Worm (Caenorhabditis elegans) whole organism, midembryonic: Measurements from ENCODE around the gene scl-14.

Experiments used
- T22C8.4 ChIP-seq: fragments of 200-800 bp; sonication (Bioruptor generic); IDR thresholded peaks from 2 replicates; pipeline ENCODE4 v1.3.6; 2022; ENCODE audit warnings: missing genetic modification characterization, missing compliant biosample characterization
- cog-1 ChIP-seq: sonication (generic microtip); optimal IDR thresholded peaks from 2 replicates; lab custom pipeline; 2016; ENCODE audit warnings: missing genetic modification characterization, missing compliant biosample characterization
- flt-1 ChIP-seq: fragments of 200-800 bp; sonication (Bioruptor generic); IDR thresholded peaks from 2 replicates; pipeline ENCODE4 v1.3.6; 2022; ENCODE audit warnings: missing genetic modification characterization, missing compliant biosample characterization
- med-1 ChIP-seq: sonication (generic microtip); optimal IDR thresholded peaks from 2 replicates; lab custom pipeline; 2017; ENCODE audit warnings: missing genetic modification characterization, mild to moderate bottlenecking, missing compliant biosample characterization, antibody characterized with exemption, missing genetic modification reagents; ENCODE audit not compliant: insufficient read depth
- ref-1 ChIP-seq: fragments of 200-800 bp; sonication (Bioruptor generic); conservative IDR thresholded peaks from 2 replicates; pipeline ENCODE4 v1.3.6; 2022; ENCODE audit warnings: missing genetic modification reagents, missing genetic modification characterization, missing compliant biosample characterization
- tab-1 ChIP-seq: fragments of 200-800 bp; sonication (Bioruptor generic); IDR thresholded peaks from 2 replicates; pipeline ENCODE4 v1.3.6; 2022; ENCODE audit warnings: missing genetic modification characterization, missing compliant biosample characterization
- ztf-29 ChIP-seq: fragments of 200-800 bp; sonication (Bioruptor generic); IDR thresholded peaks from 2 replicates; pipeline ENCODE4 v1.3.6; 2022; ENCODE audit warnings: missing genetic modification reagents, missing genetic modification characterization, missing compliant biosample characterization

DNA sequence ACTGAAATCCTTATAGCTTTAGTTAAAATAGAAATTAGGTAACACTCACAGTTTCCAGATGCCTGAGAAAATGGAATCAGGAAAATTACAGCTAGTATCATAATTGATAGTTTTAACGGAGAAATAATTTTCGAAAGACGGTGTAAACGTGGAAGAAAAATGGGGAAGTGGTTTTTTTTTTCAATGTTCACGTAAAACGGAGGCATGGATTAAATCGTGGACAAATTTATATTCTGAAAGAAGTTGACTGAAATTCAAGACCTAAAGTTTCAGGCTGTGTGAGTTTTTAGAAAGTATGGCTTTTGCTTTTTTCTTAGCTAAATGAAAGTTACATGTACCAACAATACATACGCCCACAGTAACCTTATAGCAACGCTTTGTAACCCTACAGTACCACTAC, 23.0 kb upstream of the scl-14 start, which contains the start of gene spe-43:
- TF ChIP-seq T22C8.4 (GFP tag; lab: Robert Waterston, UW) (no peak), tab-1 (GFP tag; lab: Robert Waterston, UW) (no peak), flt-1 (GFP tag; lab: Robert Waterston, UW) (no peak), ref-1 (GFP tag; lab: Robert Waterston, UW) (no peak), med-1 (GFP tag; lab: Kevin White, UChicago) (no peak), ztf-29 (GFP tag; lab: Robert Waterston, UW) (no peak), cog-1 (tag; lab: Kevin White, UChicago) (no peak)
